Fruit fly (Drosophila melanogaster): ENCODE results near the gene Drsl2.

DNA sequence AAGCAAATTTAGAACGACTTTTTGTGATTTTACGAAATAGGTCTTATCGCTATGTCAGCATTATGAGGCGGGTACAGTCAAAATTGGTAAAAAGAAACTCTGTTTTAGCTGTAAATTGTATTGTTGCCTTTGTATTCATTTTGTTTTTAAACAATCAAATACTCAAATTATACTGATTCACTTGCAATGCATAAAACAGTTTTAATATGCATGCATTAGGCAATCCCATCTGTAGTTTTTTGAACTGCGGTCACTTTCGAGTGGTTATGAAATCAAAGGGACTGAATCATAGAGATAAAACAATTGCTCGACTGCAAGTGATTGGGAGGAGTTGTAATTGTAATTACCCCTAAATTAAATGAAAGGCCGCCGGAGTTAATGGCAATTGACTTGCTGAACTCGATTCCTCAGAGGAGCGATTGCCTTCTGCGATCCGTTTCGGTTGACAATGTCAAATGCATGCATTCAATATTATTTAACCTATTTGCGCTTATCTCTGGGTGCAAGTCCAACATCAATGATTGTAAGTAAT is 25.6 kb downstream of the Drsl2 start:
- TF ChIP-seq CG12605 (GFP tag; IDR thresholded peaks at IDR 0.05): no peak
- no peak for TF ChIP-seq Pif1A (GFP tag; optimal IDR thresholded peaks at IDR 0.05)
- no peak for TF ChIP-seq CG8159 (tag; optimal IDR thresholded peaks at IDR 0.05)
- TF ChIP-seq CG4496 (GFP tag; IDR thresholded peaks at IDR 0.05): no peak
- TF ChIP-seq fd96Ca (GFP tag; IDR thresholded peaks at IDR 0.05): no peak
- no peak for TF ChIP-seq CG17806 (tag; optimal IDR thresholded peaks at IDR 0.05)
- no peak for TF ChIP-seq CG32121 (GFP tag; IDR thresholded peaks at IDR 0.05)

Measured in whole organism, pupa.